Worm (Caenorhabditis elegans) whole organism, young adult: Measurements from ENCODE around the gene rbm-34.

Experiments used
- C06A6.2 ChIP-seq: fragments of 200-800 bp; sonication (Bioruptor generic); conservative IDR thresholded peaks from 2 replicates; pipeline ENCODE4 v1.3.6; 2022; ENCODE audit warnings: missing genetic modification characterization, missing compliant biosample characterization
- D2030.7 ChIP-seq: fragments of 200-800 bp; sonication (Bioruptor generic); IDR thresholded peaks from 2 replicates; pipeline ENCODE4 v1.3.6; 2022; ENCODE audit warnings: missing genetic modification reagents, missing genetic modification characterization, missing compliant biosample characterization
- F10E7.11 ChIP-seq: sonication (generic microtip); optimal IDR thresholded peaks from 2 replicates; lab custom pipeline; 2017; ENCODE audit warnings: mild to moderate bottlenecking, missing genetic modification characterization, moderate library complexity, missing compliant biosample characterization
- F33H1.4 ChIP-seq: fragments of 200-800 bp; sonication (Bioruptor generic); IDR thresholded peaks from 2 replicates; pipeline ENCODE4 v1.3.6; 2022; ENCODE audit warnings: missing genetic modification reagents, missing genetic modification characterization, missing compliant biosample characterization
- F37B4.10 ChIP-seq: fragments of 200-800 bp; sonication (Bioruptor generic); IDR thresholded peaks from 2 replicates; pipeline ENCODE4 v1.3.6; 2022; ENCODE audit warnings: missing genetic modification characterization, missing compliant biosample characterization
- F52B5.7 ChIP-seq: sonication (generic microtip); optimal IDR thresholded peaks from 2 replicates; lab custom pipeline; 2016; ENCODE audit warnings: mild to moderate bottlenecking, missing genetic modification characterization, missing compliant biosample characterization
- F57A8.1 ChIP-seq: fragments of 200-800 bp; sonication (Bioruptor generic); optimal IDR thresholded peaks from 2 replicates; lab custom pipeline; 2018; ENCODE audit warnings: mild to moderate bottlenecking, missing genetic modification characterization, moderate library complexity, missing compliant biosample characterization
- Y53G8AR.9 ChIP-seq: fragments of 200-800 bp; sonication (Bioruptor generic); conservative IDR thresholded peaks from 2 replicates; pipeline ENCODE4 v1.3.6; 2022; ENCODE audit warnings: missing genetic modification reagents, missing genetic modification characterization, missing compliant biosample characterization
- Y67H2A.10 ChIP-seq: fragments of 200-800 bp; sonication (Bioruptor generic); conservative IDR thresholded peaks from 2 replicates; pipeline ENCODE4 v1.3.6; 2022; ENCODE audit warnings: missing genetic modification reagents, missing genetic modification characterization, missing compliant biosample characterization
- atf-7 ChIP-seq: sonication (generic microtip); optimal IDR thresholded peaks from 2 replicates; lab custom pipeline; 2017; ENCODE audit warnings: mild to moderate bottlenecking, missing genetic modification characterization, missing compliant biosample characterization
- attf-5 ChIP-seq: fragments of 200-800 bp; sonication (Bioruptor generic); optimal IDR thresholded peaks from 2 replicates; lab custom pipeline; 2018; ENCODE audit warnings: mild to moderate bottlenecking, missing genetic modification characterization, missing compliant biosample characterization
- ceh-58 ChIP-seq: fragments of 200-800 bp; sonication (Bioruptor generic); IDR thresholded peaks from 2 replicates; pipeline ENCODE4 v1.3.6; 2022; ENCODE audit warnings: missing genetic modification characterization, missing compliant biosample characterization
- ceh-91 ChIP-seq: fragments of 200-800 bp; sonication (Bioruptor generic); IDR thresholded peaks from 2 replicates; pipeline ENCODE4 v1.3.6; 2022; ENCODE audit warnings: missing genetic modification reagents, missing genetic modification characterization, missing compliant biosample characterization
- dox-1 ChIP-seq: fragments of 200-800 bp; sonication (Bioruptor generic); IDR thresholded peaks from 2 replicates; pipeline ENCODE4 v1.3.6; 2022; ENCODE audit warnings: missing genetic modification reagents, missing genetic modification characterization, missing compliant biosample characterization
- hlh-12 ChIP-seq: sonication (generic microtip); optimal IDR thresholded peaks from 2 replicates; lab custom pipeline; 2016; ENCODE audit warnings: missing genetic modification characterization, missing compliant biosample characterization
- hlh-26 ChIP-seq: fragments of 200-800 bp; sonication (Bioruptor generic); conservative IDR thresholded peaks from 2 replicates; pipeline ENCODE4 v1.3.6; 2022; ENCODE audit warnings: missing genetic modification reagents, missing genetic modification characterization, missing compliant biosample characterization
- hrde-1 ChIP-seq: sonication (generic microtip); optimal IDR thresholded peaks from 2 replicates; lab custom pipeline; 2016; ENCODE audit warnings: missing genetic modification characterization, mild to moderate bottlenecking, missing compliant biosample characterization, moderate library complexity, missing genotype, missing genetic modification reagents, borderline replicate concordance
- lin-35 ChIP-seq, 3 experiments: fragments of 150-350 bp in 2 of 3; sonication (generic microtip) in 1 of 3; optimal IDR thresholded peaks; 2 replicates each; lab custom pipeline; 2014 to 2018; ENCODE audit warnings: missing biosample characterization in 3 of 3, missing genetic modification characterization in 3 of 3, missing genetic modification reagents in 3 of 3
- lin-54 ChIP-seq: fragments of 200-800 bp; sonication (Bioruptor generic); optimal IDR thresholded peaks from 2 replicates; lab custom pipeline; 2018; ENCODE audit warnings: mild to moderate bottlenecking, missing genetic modification characterization, missing compliant biosample characterization
- lsl-1 ChIP-seq: fragments of 200-800 bp; sonication (Bioruptor generic); optimal IDR thresholded peaks from 2 replicates; lab custom pipeline; 2018; ENCODE audit warnings: mild to moderate bottlenecking, missing genetic modification characterization, moderate library complexity, missing compliant biosample characterization
- lsy-27 ChIP-seq: sonication (generic microtip); optimal IDR thresholded peaks from 2 replicates; lab custom pipeline; 2017; ENCODE audit warnings: missing genetic modification characterization, mild to moderate bottlenecking, missing compliant biosample characterization, antibody characterized with exemption, missing genotype, borderline replicate concordance; ENCODE audit not compliant: insufficient read depth
- madf-3 ChIP-seq: fragments of 200-800 bp; sonication (Bioruptor generic); IDR thresholded peaks from 2 replicates; pipeline ENCODE4 v1.3.6; 2022; ENCODE audit warnings: missing genetic modification reagents, missing genetic modification characterization, missing compliant biosample characterization
- madf-6 ChIP-seq: fragments of 200-800 bp; sonication (Bioruptor generic); IDR thresholded peaks from 2 replicates; pipeline ENCODE4 v1.3.6; 2022; ENCODE audit warnings: missing genetic modification reagents, missing genetic modification characterization, missing compliant biosample characterization
- mcd-1 ChIP-seq: fragments of 200-800 bp; sonication (Bioruptor generic); IDR thresholded peaks from 2 replicates; pipeline ENCODE4 v1.3.6; 2022; ENCODE audit warnings: missing genetic modification reagents, missing genetic modification characterization, missing compliant biosample characterization
- mel-28 ChIP-seq: sonication (generic microtip); optimal IDR thresholded peaks from 2 replicates; lab custom pipeline; 2016; ENCODE audit warnings: borderline replicate concordance, mild to moderate bottlenecking, missing genetic modification characterization, missing compliant biosample characterization
- nfyb-1 ChIP-seq: fragments of 200-800 bp; sonication (Bioruptor generic); IDR thresholded peaks from 2 replicates; pipeline ENCODE4 v1.3.6; 2022; ENCODE audit warnings: missing genetic modification reagents, missing genetic modification characterization, missing compliant biosample characterization
- nhr-179 ChIP-seq: sonication (generic microtip); optimal IDR thresholded peaks from 2 replicates; lab custom pipeline; 2016; ENCODE audit warnings: mild to moderate bottlenecking, missing genetic modification characterization, missing compliant biosample characterization
- nhr-27 ChIP-seq: fragments of 200-800 bp; sonication (Bioruptor generic); optimal IDR thresholded peaks from 2 replicates; lab custom pipeline; 2018; ENCODE audit warnings: mild to moderate bottlenecking, missing genetic modification characterization, moderate library complexity, missing compliant biosample characterization
- nhr-80 ChIP-seq: sonication (generic microtip); optimal IDR thresholded peaks from 2 replicates; lab custom pipeline; 2016; ENCODE audit warnings: missing genetic modification characterization, missing compliant biosample characterization
- rcor-1 ChIP-seq: fragments of 200-800 bp; sonication (Bioruptor generic); IDR thresholded peaks from 2 replicates; pipeline ENCODE4 v1.3.6; 2022; ENCODE audit warnings: missing genetic modification reagents, missing genetic modification characterization, missing compliant biosample characterization
- rpc-1 ChIP-seq, 2 experiments: fragments of 150-350 bp in 1 of 2; sonication (generic microtip) in 1 of 2; optimal IDR thresholded peaks; 2 replicates each; lab custom pipeline; 2014 to 2018; ENCODE audit warnings: missing biosample characterization in 1 of 2, missing genetic modification characterization in 1 of 2, missing genetic modification reagents in 1 of 2, missing genotype in 1 of 2
- sdz-38 ChIP-seq: sonication (generic microtip); optimal IDR thresholded peaks from 2 replicates; lab custom pipeline; 2016; ENCODE audit warnings: missing genotype, missing genetic modification characterization, missing compliant biosample characterization
- snpc-1.1 ChIP-seq: sonication (generic microtip); optimal IDR thresholded peaks from 2 replicates; lab custom pipeline; 2017; ENCODE audit warnings: missing genetic modification characterization, mild to moderate bottlenecking, missing compliant biosample characterization, antibody characterized with exemption, moderate library complexity, missing genotype, missing genetic modification reagents; ENCODE audit not compliant: insufficient read depth
- snpc-3.4 ChIP-seq: sonication (generic microtip); optimal IDR thresholded peaks from 2 replicates; lab custom pipeline; 2017; ENCODE audit warnings: missing genetic modification characterization, mild to moderate bottlenecking, missing compliant biosample characterization, antibody characterized with exemption, moderate library complexity, missing genotype, missing genetic modification reagents
- sptf-2 ChIP-seq: fragments of 200-800 bp; sonication (Bioruptor generic); optimal IDR thresholded peaks from 2 replicates; lab custom pipeline; 2018; ENCODE audit warnings: mild to moderate bottlenecking, missing genetic modification characterization, missing compliant biosample characterization
- tbx-9 ChIP-seq: sonication (generic microtip); optimal IDR thresholded peaks from 2 replicates; lab custom pipeline; 2016; ENCODE audit warnings: borderline replicate concordance, missing genetic modification characterization, inconsistent platforms, missing compliant biosample characterization
- ztf-22 ChIP-seq: fragments of 200-800 bp; sonication (Bioruptor generic); optimal IDR thresholded peaks from 2 replicates; lab custom pipeline; 2018; ENCODE audit warnings: mild to moderate bottlenecking, missing genetic modification characterization, moderate library complexity, missing compliant biosample characterization

The rbm-34 gene

ce11 chrIV:12078112-12078812 is 7.0 kb upstream of the rbm-34 start, which contains the start of gene tmed-1:
tmed-1 (minus strand) TSS chrIV:12078162.
- peak; percentile 62 for TF ChIP-seq F33H1.4 (GFP tag; lab: Robert Waterston, UW)
- no peak for TF ChIP-seq hlh-26 (GFP tag; lab: Robert Waterston, UW)
- peak; percentile 42; the same call in 1 of the 2 replicates for TF ChIP-seq madf-6 (GFP tag; lab: Robert Waterston, UW)
- TF ChIP-seq lsl-1 (GFP tag; lab: Kevin White, UChicago), result peak; percentile 66
- TF ChIP-seq ceh-91 (GFP tag; lab: Robert Waterston, UW), result 0 out of 2 replicates have a peak, but pooled peaks have one; percentile 32
- TF ChIP-seq nhr-80, result no peak

DNA sequence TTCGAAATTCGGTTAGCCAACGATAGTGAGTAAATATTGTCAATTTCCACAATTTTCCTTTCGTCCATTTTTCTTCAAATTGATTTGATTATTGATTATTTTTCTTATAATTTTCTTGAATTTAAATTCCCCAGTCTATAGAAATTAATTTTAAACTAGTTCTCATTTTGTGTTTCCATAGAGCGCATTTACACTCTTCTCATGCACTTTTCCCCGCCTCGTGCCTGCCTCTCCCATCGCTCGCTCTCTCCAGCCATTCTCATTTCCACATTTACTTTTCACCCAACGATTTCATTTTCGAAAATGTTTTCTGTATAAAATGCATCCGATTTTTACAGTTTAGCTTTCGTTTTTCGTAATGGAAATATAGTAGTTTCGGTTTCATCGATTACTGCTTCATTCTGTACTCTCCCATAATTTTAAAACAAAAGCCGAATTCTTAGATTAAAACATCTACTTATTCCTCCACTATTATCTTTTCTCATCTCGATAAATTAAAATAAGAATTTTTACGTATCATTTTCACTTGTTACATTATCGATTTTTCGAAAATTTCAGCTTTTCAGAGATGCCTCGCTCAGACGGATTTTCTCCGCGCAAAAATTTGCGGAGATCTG is 6.2 kb upstream of the rbm-34 start, which contains the start of gene lex-1:
Gene lex-1 (plus strand): TSS at position 567 of the 617 bp plus-strand sequence.
- TF ChIP-seq F10E7.11 (no peak), mcd-1 (GFP tag; lab: Robert Waterston, UW) (peak; percentile 71), lin-54 (peak; percentile 26), lin-35 (GFP tag; optimal IDR thresholded peaks at IDR 0.05; lab: Kevin White, UChicago) (peak in 1 of 3 experiments; percentile 21), attf-5 (peak; percentile 61), madf-3 (no peak), tbx-9 (tag; lab: Kevin White, UChicago) (no peak)

ce11 chrIV:12080807-12081206 is 4.4 kb upstream of the rbm-34 start:
- TF ChIP-seq nhr-179 (tag; lab: Kevin White, UChicago) (no peak), mel-28 (tag; lab: Kevin White, UChicago) (no peak), ztf-22 (GFP tag; lab: Kevin White, UChicago) (no peak), nhr-27 (tag; lab: Kevin White, UChicago) (no peak), F37B4.10 (GFP tag; lab: Robert Waterston, UW) (no peak), nfyb-1 (GFP tag; lab: Robert Waterston, UW) (no peak)

ce11 chrIV:12084178-12084577 is 1.0 kb upstream of the rbm-34 start, which contains the start of gene repo-1:
repo-1 (plus strand) TSS chrIV:12084478.
- no peak for TF ChIP-seq F52B5.7 (tag; lab: Kevin White, UChicago)
- 0 out of 2 replicates have a peak, but pooled peaks have one; percentile 27 for TF ChIP-seq Y53G8AR.9 (GFP tag; lab: Robert Waterston, UW)

- TF ChIP-seq dox-1 (GFP tag; lab: Robert Waterston, UW), result peak; percentile 20; the same call in 1 of the 2 replicates
- TF ChIP-seq hrde-1, result peak; percentile 65
- no peak for TF ChIP-seq nhr-80
- no peak for TF ChIP-seq rpc-1 (optimal IDR thresholded peaks at IDR 0.05; lab: Kevin White, UChicago)
- TF ChIP-seq rpc-1 (tag; optimal IDR thresholded peaks at IDR 0.05; lab: Kevin White, UChicago), result no peak
- no peak for TF ChIP-seq hlh-12 (tag; lab: Kevin White, UChicago)
Observed at ce11 chrIV:12084587-12084986, 633 bp upstream of the rbm-34 start.

ce11 chrIV:12086498-12086897 is 1.3 kb downstream of the rbm-34 start:
- TF ChIP-seq sdz-38 (tag; lab: Kevin White, UChicago), result no peak
- TF ChIP-seq lsy-27, result peak; percentile 63
- TF ChIP-seq snpc-1.1 (tag; lab: Kevin White, UChicago), result no peak
- peak; percentile 49; the same call in 1 of the 2 replicates for TF ChIP-seq C06A6.2 (GFP tag; lab: Robert Waterston, UW)
- TF ChIP-seq snpc-3.4 (tag; lab: Kevin White, UChicago), result peak; percentile 67
- TF ChIP-seq sptf-2 (GFP tag; lab: Kevin White, UChicago), result peak; percentile 93
- peak; percentile 85 for TF ChIP-seq D2030.7 (GFP tag; lab: Robert Waterston, UW)
- peak; percentile 76 for TF ChIP-seq lsl-1 (GFP tag; lab: Kevin White, UChicago)
- TF ChIP-seq atf-7 (tag; lab: Kevin White, UChicago), result peak; percentile 38
- TF ChIP-seq nfyb-1 (GFP tag; lab: Robert Waterston, UW), result peak; percentile 90
- no peak for TF ChIP-seq ceh-58 (GFP tag; lab: Robert Waterston, UW)
- peak; percentile 45 for TF ChIP-seq F57A8.1 (GFP tag; lab: Kevin White, UChicago)
- peak; percentile 86 for TF ChIP-seq rcor-1 (GFP tag; lab: Robert Waterston, UW)
- TF ChIP-seq Y67H2A.10 (GFP tag; lab: Robert Waterston, UW), result 0 out of 2 replicates have a peak, but pooled peaks have one; percentile 33
